3 fruit fly cellular contexts compared by ENCODE assay signal in the genomic region with DNA sequence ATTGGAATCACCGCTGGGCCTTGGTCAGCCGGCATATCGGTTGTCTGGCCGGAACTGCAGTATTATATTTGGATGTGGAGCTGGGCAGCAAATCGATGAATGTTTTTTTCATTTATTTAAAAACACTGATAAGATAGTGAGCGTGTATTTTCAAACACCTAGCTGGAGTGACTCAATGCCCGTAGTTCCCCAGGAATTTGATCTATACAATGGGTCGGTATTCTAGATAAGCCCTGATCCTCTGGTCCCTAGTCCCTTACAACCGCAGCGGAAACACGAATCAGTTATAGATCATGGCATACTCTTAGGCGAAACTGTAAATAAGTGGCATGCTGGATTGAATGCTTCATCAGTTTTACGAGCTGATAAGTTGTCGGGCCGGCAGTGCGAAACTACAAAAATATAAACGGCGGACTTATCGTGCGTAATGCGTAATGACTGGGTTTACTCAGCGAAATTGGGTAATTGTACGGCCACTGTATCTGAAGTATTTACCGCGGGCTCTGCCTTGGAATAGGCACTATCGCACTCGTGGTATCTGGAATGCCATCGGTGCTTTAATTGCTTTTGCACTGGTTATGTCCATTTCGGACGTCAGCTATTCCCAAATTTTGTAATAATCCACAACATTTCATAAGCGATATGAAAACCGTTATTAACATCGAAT.
TF ChIP-seq lines count a peak whose summit lies in the region.

No protein-coding gene starts in this region.

- no peak for TF ChIP-seq CTCF in whole organism, embryonic (GFP tag; optimal IDR thresholded peaks at IDR 0.05; lab: Kevin White, UChicago)

TF ChIP-seq in whole organism, adult, 20 proteins besides CTCF, POLR2A, EP300 and RAD21:
- TF ChIP-seq kay (GFP tag; lab: Kevin White, UChicago; ENCODE audit: borderline replicate concordance) (peak; percentile 77), CG7101 (tag; optimal IDR thresholded peaks at IDR 0.05; lab: Kevin White, UChicago) (no peak)

TF ChIP-seq in whole organism, embryonic, 481 proteins besides CTCF, POLR2A, EP300 and RAD21 (continues in another document):
- TF ChIP-seq scrt (GFP tag; optimal IDR thresholded peaks at IDR 0.05; lab: Kevin White, UChicago) = no peak
- TF ChIP-seq CG12942 (GFP tag; optimal IDR thresholded peaks at IDR 0.05; lab: Kevin White, UChicago) = no peak
- TF ChIP-seq CG1529 (GFP tag; optimal IDR thresholded peaks at IDR 0.05; lab: Kevin White, UChicago) = no peak
- TF ChIP-seq CG16813 (GFP tag; IDR thresholded peaks at IDR 0.05; lab: Robert Waterston, UW; ENCODE audit: partially characterized antibody) = no peak
- no peak for TF ChIP-seq Asciz (GFP tag; optimal IDR thresholded peaks at IDR 0.05; lab: Kevin White, UChicago)
- no peak for TF ChIP-seq CG14014 (GFP tag; IDR thresholded peaks at IDR 0.05; lab: Robert Waterston, UW)
- no peak for TF ChIP-seq CG30431 (GFP tag; optimal IDR thresholded peaks at IDR 0.05; lab: Kevin White, UChicago)
- no peak for TF ChIP-seq CG4854 (GFP tag; optimal IDR thresholded peaks at IDR 0.05; lab: Kevin White, UChicago)
- no peak for TF ChIP-seq Optix (GFP tag; IDR thresholded peaks at IDR 0.05; lab: Robert Waterston, UW)
- TF ChIP-seq sc (optimal IDR thresholded peaks at IDR 0.05; lab: Kevin White, UChicago) = no peak
- no peak for TF ChIP-seq sc (GFP tag; optimal IDR thresholded peaks at IDR 0.05; lab: Kevin White, UChicago)
- no peak for TF ChIP-seq gro (GFP tag; optimal IDR thresholded peaks at IDR 0.05; lab: Kevin White, UChicago)
- no peak for TF ChIP-seq Ets65A (GFP tag; lab: Kevin White, UChicago)
- TF ChIP-seq sens-2 (GFP tag; IDR thresholded peaks at IDR 0.05; lab: Robert Waterston, UW) = no peak
- TF ChIP-seq Kr (GFP tag; optimal IDR thresholded peaks at IDR 0.05; lab: Kevin White, UChicago) = no peak
- no peak for TF ChIP-seq Xrp1 (GFP tag; IDR thresholded peaks at IDR 0.05; lab: Robert Waterston, UW)
- TF ChIP-seq CG18599 (GFP tag; optimal IDR thresholded peaks at IDR 0.05; lab: Kevin White, UChicago) = peak; percentile 5
- TF ChIP-seq kay (GFP tag; optimal IDR thresholded peaks at IDR 0.05; lab: Kevin White, UChicago) = no peak
- no peak for TF ChIP-seq CG13287 (GFP tag; IDR thresholded peaks at IDR 0.05; lab: Robert Waterston, UW; ENCODE audit: partially characterized antibody)
- TF ChIP-seq CG18764 (GFP tag; optimal IDR thresholded peaks at IDR 0.05; lab: Kevin White, UChicago) = no peak
- peak; percentile 95 for TF ChIP-seq exex (tag; optimal IDR thresholded peaks at IDR 0.05; lab: Kevin White, UChicago)
- peak in 1 of 2 experiments; percentile 78 for TF ChIP-seq Pdp1 (GFP tag; optimal IDR thresholded peaks at IDR 0.05; lab: Kevin White, UChicago)
- peak; percentile 88 for TF ChIP-seq mirr (GFP tag; optimal IDR thresholded peaks at IDR 0.05; lab: Kevin White, UChicago)
- TF ChIP-seq ATbp (GFP tag; optimal IDR thresholded peaks at IDR 0.05; lab: Kevin White, UChicago) = no peak
- TF ChIP-seq ro (GFP tag; IDR thresholded peaks at IDR 0.05; lab: Robert Waterston, UW) = no peak
- no peak for TF ChIP-seq Atf6 (GFP tag; IDR thresholded peaks at IDR 0.05; lab: Robert Waterston, UW)
- no peak for TF ChIP-seq CG34422 (GFP tag; IDR thresholded peaks at IDR 0.05; lab: Robert Waterston, UW)
- peak; percentile 46 for TF ChIP-seq sug (tag; optimal IDR thresholded peaks at IDR 0.05; lab: Kevin White, UChicago)
- TF ChIP-seq org-1 (GFP tag; optimal IDR thresholded peaks at IDR 0.05; lab: Kevin White, UChicago) = no peak
- TF ChIP-seq Deaf1 (tag; optimal IDR thresholded peaks at IDR 0.05; lab: Kevin White, UChicago) = peak; percentile 51
- no peak for TF ChIP-seq Myb (GFP tag; optimal IDR thresholded peaks at IDR 0.05; lab: Kevin White, UChicago)
- no peak for TF ChIP-seq Dfd (GFP tag; optimal IDR thresholded peaks at IDR 0.05; lab: Kevin White, UChicago)
- no peak for TF ChIP-seq CG16863 (GFP tag; optimal IDR thresholded peaks at IDR 0.05; lab: Kevin White, UChicago)
- peak; percentile 66 for TF ChIP-seq CG34376 (GFP tag; optimal IDR thresholded peaks at IDR 0.05; lab: Kevin White, UChicago)
- no peak for TF ChIP-seq HmgD (GFP tag; optimal IDR thresholded peaks at IDR 0.05; lab: Kevin White, UChicago)
- TF ChIP-seq Med (GFP tag; lab: Kevin White, UChicago) = peak; percentile 20
- no peak for TF ChIP-seq Dll (GFP tag; IDR thresholded peaks at IDR 0.05; lab: Robert Waterston, UW; ENCODE audit: partially characterized antibody)
- no peak for TF ChIP-seq H15 (GFP tag; IDR thresholded peaks at IDR 0.05; lab: Robert Waterston, UW)
- TF ChIP-seq caup (GFP tag; optimal IDR thresholded peaks at IDR 0.05; lab: Kevin White, UChicago; ENCODE audit: severe bottlenecking) = no peak
- TF ChIP-seq disco-r (GFP tag; optimal IDR thresholded peaks at IDR 0.05; lab: Kevin White, UChicago) = no peak
- no peak for TF ChIP-seq CG10209 (GFP tag; optimal IDR thresholded peaks at IDR 0.05; lab: Kevin White, UChicago)
- TF ChIP-seq CG7928 (GFP tag; optimal IDR thresholded peaks at IDR 0.05; lab: Kevin White, UChicago) = no peak

TF ChIP-seq in whole organism, prepupa, 60 proteins besides CTCF, POLR2A, EP300 and RAD21:
- TF ChIP-seq Eip78C (GFP tag; lab: Kevin White, UChicago) (peak; percentile 36), fkh (GFP tag; optimal IDR thresholded peaks at IDR 0.05; lab: Kevin White, UChicago) (peak; percentile 19), svp (GFP tag; lab: Kevin White, UChicago) (peak; percentile 44), Sox102F (GFP tag; optimal IDR thresholded peaks at IDR 0.05; lab: Kevin White, UChicago) (no peak), CG8319 (GFP tag; optimal IDR thresholded peaks at IDR 0.05; lab: Kevin White, UChicago) (no peak), vri (GFP tag; optimal IDR thresholded peaks at IDR 0.05; lab: Kevin White, UChicago) (peak; percentile 58)
